Worm (Caenorhabditis elegans): ENCODE measurements around the gene nhr-211.

ce11 chrV:449685-450084, 37.1 kb upstream of the nhr-211 start, which contains the start of gene M02H5.8:
- no peak for TF ChIP-seq aly-1 (tag; optimal IDR thresholded peaks at IDR 0.05)
- no peak for TF ChIP-seq ama-1 (optimal IDR thresholded peaks at IDR 0.05)
- no peak for TF ChIP-seq tra-4 (tag; optimal IDR thresholded peaks at IDR 0.05)
- TF ChIP-seq ceh-36 (tag; optimal IDR thresholded peaks at IDR 0.05), result no peak
- TF ChIP-seq scrt-1 (GFP tag; IDR thresholded peaks at IDR 0.05), result no peak
- TF ChIP-seq ceh-13 (GFP tag; optimal IDR thresholded peaks at IDR 0.05), result no peak
- no peak for TF ChIP-seq pes-1 (GFP tag; IDR thresholded peaks at IDR 0.05)

Measured in whole organism, early embryonic.